Fruit fly (Drosophila melanogaster) whole organism, embryonic: ENCODE results near the gene CG3625.
A peak's percentile ranks its signal among the peaks of the same experiment; 100 is the strongest.

ENCODE experiments used
- Atf-2 ChIP-seq: fragments of 200-800 bp; sonication (Bioruptor generic); optimal IDR thresholded peaks from 2 replicates; lab custom pipeline; 2016; ENCODE audit warnings: missing biosample characterization, missing genetic modification characterization
- Atf3 ChIP-seq: fragments of 200-800 bp; sonication (Bioruptor generic); optimal IDR thresholded peaks from 3 replicates; lab custom pipeline; 2016; ENCODE audit warnings: missing biosample characterization, missing genetic modification characterization
- BtbVII ChIP-seq: fragments of 200-800 bp; sonication (Bioruptor generic); optimal IDR thresholded peaks from 3 replicates; lab custom pipeline; 2017; ENCODE audit warnings: missing biosample characterization, mild to moderate bottlenecking, missing genetic modification characterization
- CG10321 ChIP-seq: fragments of 200-800 bp; sonication (Bioruptor generic); IDR thresholded peaks from 2 replicates; pipeline ENCODE4 v1.3.6; 2022; ENCODE audit warnings: missing biosample characterization, missing genetic modification characterization
- CG10366 ChIP-seq: fragments of 200-800 bp; sonication (Bioruptor generic); IDR thresholded peaks from 2 replicates; pipeline ENCODE4 v1.3.6; 2022; ENCODE audit warnings: missing biosample characterization, missing genetic modification characterization
- CG11456 ChIP-seq: fragments of 200-800 bp; sonication (Bioruptor generic); IDR thresholded peaks from 3 replicates; pipeline ENCODE4 v1.3.6; 2022; ENCODE audit warnings: missing biosample characterization, missing genetic modification characterization
- CG11504 ChIP-seq: fragments of 200-800 bp; sonication (Bioruptor generic); optimal IDR thresholded peaks from 3 replicates; lab custom pipeline; 2019; ENCODE audit warnings: missing biosample characterization, mild to moderate bottlenecking, missing genetic modification characterization, moderate library complexity
- CG14050 ChIP-seq: fragments of 200-800 bp; sonication (Bioruptor generic); IDR thresholded peaks from 3 replicates; pipeline ENCODE4 v1.3.6; 2022; ENCODE audit warnings: missing biosample characterization, missing genetic modification characterization
- CG14667 ChIP-seq: fragments of 200-800 bp; sonication (Bioruptor generic); IDR thresholded peaks from 2 replicates; pipeline ENCODE4 v1.3.6; 2022; ENCODE audit warnings: missing biosample characterization, missing genetic modification characterization
- CG14860 ChIP-seq: fragments of 200-800 bp; sonication (Bioruptor generic); IDR thresholded peaks from 3 replicates; pipeline ENCODE4 v1.3.6; 2022; ENCODE audit warnings: missing biosample characterization, missing genetic modification characterization; ENCODE audit not compliant: partially characterized antibody
- CG1529 ChIP-seq: fragments of 200-800 bp; sonication (Bioruptor generic); optimal IDR thresholded peaks from 3 replicates; lab custom pipeline; 2018; ENCODE audit warnings: missing biosample characterization, missing genetic modification characterization
- CG15696 ChIP-seq: fragments of 200-800 bp; sonication (Bioruptor generic); optimal IDR thresholded peaks from 2 replicates; lab custom pipeline; 2019; ENCODE audit warnings: missing biosample characterization, mild to moderate bottlenecking, missing genetic modification characterization, moderate library complexity
- CG17612 ChIP-seq: fragments of 200-800 bp; sonication (Bioruptor generic); IDR thresholded peaks from 2 replicates; pipeline ENCODE4 v1.3.6; 2022; ENCODE audit warnings: missing biosample characterization, missing genetic modification characterization
- CG34224 ChIP-seq: fragments of 200-800 bp; sonication (Bioruptor generic); IDR thresholded peaks from 3 replicates; pipeline ENCODE4 v1.3.6; 2022; ENCODE audit warnings: missing biosample characterization, missing genetic modification characterization; ENCODE audit not compliant: partially characterized antibody
- CG4820 ChIP-seq: fragments of 200-800 bp; sonication (Bioruptor generic); optimal IDR thresholded peaks from 3 replicates; lab custom pipeline; 2016; ENCODE audit warnings: missing biosample characterization, missing genetic modification characterization
- CG6813 ChIP-seq: fragments of 200-800 bp; sonication (Bioruptor generic); optimal IDR thresholded peaks from 2 replicates; lab custom pipeline; 2017; ENCODE audit warnings: missing biosample characterization, missing genetic modification characterization, mild to moderate bottlenecking, moderate library complexity, missing genetic modification reagents
- CkIIα-i1 ChIP-seq: fragments of 200-800 bp; sonication (Bioruptor generic); IDR thresholded peaks from 2 replicates; pipeline ENCODE4 v1.3.6; 2022; ENCODE audit warnings: missing biosample characterization, missing genetic modification characterization
- Dad ChIP-seq: fragments of 200-800 bp; sonication (Bioruptor generic); optimal IDR thresholded peaks from 3 replicates; lab custom pipeline; 2016; ENCODE audit warnings: missing biosample characterization, missing genetic modification characterization
- Doc3 ChIP-seq: fragments of 200-800 bp; sonication (Bioruptor generic); IDR thresholded peaks from 3 replicates; pipeline ENCODE4 v1.3.6; 2022; ENCODE audit warnings: missing biosample characterization, missing genetic modification characterization; ENCODE audit not compliant: partially characterized antibody
- Fer2 ChIP-seq: fragments of 200-800 bp; sonication (Bioruptor generic); optimal IDR thresholded peaks from 2 replicates; lab custom pipeline; 2018; ENCODE audit warnings: missing biosample characterization, mild to moderate bottlenecking, missing genetic modification characterization, moderate library complexity
- Hmx ChIP-seq: fragments of 200-800 bp; sonication (Bioruptor generic); optimal IDR thresholded peaks from 2 replicates; lab custom pipeline; 2016; ENCODE audit warnings: missing biosample characterization, missing genetic modification characterization
- Mad ChIP-seq: fragments of 200-800 bp; sonication (Bioruptor generic); optimal IDR thresholded peaks from 2 replicates; lab custom pipeline; 2016; ENCODE audit warnings: missing biosample characterization, missing genetic modification characterization
- Pdp1 ChIP-seq, 2 experiments: fragments of 200-800 bp; sonication (Bioruptor generic); optimal IDR thresholded peaks; 3 replicates each; lab custom pipeline; 2016; ENCODE audit warnings: missing biosample characterization in 2 of 2, missing genetic modification characterization in 2 of 2, mild to moderate bottlenecking in 1 of 2, moderate library complexity in 1 of 2
- Ptx1 ChIP-seq: fragments of 200-800 bp; sonication (Bioruptor generic); IDR thresholded peaks from 2 replicates; pipeline ENCODE4 v1.3.6; 2022; ENCODE audit warnings: missing biosample characterization, missing genetic modification characterization
- YL-1 ChIP-seq: fragments of 200-800 bp; sonication (Bioruptor generic); optimal IDR thresholded peaks from 3 replicates; lab custom pipeline; 2017; ENCODE audit warnings: missing biosample characterization, mild to moderate bottlenecking, missing genetic modification characterization
- ac ChIP-seq: fragments of 200-800 bp; sonication (Bioruptor generic); optimal IDR thresholded peaks from 3 replicates; lab custom pipeline; 2017; ENCODE audit warnings: missing biosample characterization, mild to moderate bottlenecking, missing genetic modification characterization
- ara ChIP-seq: fragments of 200-800 bp; sonication (Bioruptor generic); IDR thresholded peaks from 2 replicates; pipeline ENCODE4 v1.3.6; 2022; ENCODE audit warnings: missing biosample characterization, missing genetic modification characterization
- br ChIP-seq: fragments of >200 bp; optimal IDR thresholded peaks from 2 replicates; lab custom pipeline; 2017
- btn ChIP-seq: fragments of 200-800 bp; sonication (Bioruptor generic); optimal IDR thresholded peaks from 2 replicates; lab custom pipeline; 2016; ENCODE audit warnings: missing biosample characterization, missing genetic modification characterization
- cad ChIP-seq: fragments of >200 bp; optimal IDR thresholded peaks from 2 replicates; lab custom pipeline; 2017; ENCODE audit warnings: missing biosample characterization, missing genetic modification characterization
- chinmo ChIP-seq: fragments of 200-800 bp; sonication (Bioruptor generic); IDR thresholded peaks from 4 replicates; pipeline ENCODE4 v1.3.6; 2022; ENCODE audit warnings: missing biosample characterization, missing genetic modification characterization; ENCODE audit not compliant: partially characterized antibody
- croc ChIP-seq: fragments of 200-800 bp; sonication (Bioruptor generic); conservative IDR thresholded peaks from 3 replicates; pipeline ENCODE4 v1.3.6; 2022; ENCODE audit warnings: missing biosample characterization, missing genetic modification characterization
- disco-r ChIP-seq: fragments of 200-800 bp; sonication (Bioruptor generic); optimal IDR thresholded peaks from 2 replicates; lab custom pipeline; 2016; ENCODE audit warnings: missing biosample characterization, missing genetic modification characterization
- dmrt11E ChIP-seq: fragments of 200-800 bp; sonication (Bioruptor generic); optimal IDR thresholded peaks from 3 replicates; lab custom pipeline; 2018; ENCODE audit warnings: missing biosample characterization, mild to moderate bottlenecking, missing genetic modification characterization, moderate library complexity
- en ChIP-seq: fragments of 200-800 bp; sonication (Bioruptor generic); optimal IDR thresholded peaks from 2 replicates; lab custom pipeline; 2016; ENCODE audit warnings: missing biosample characterization, missing genetic modification characterization
- fu2 ChIP-seq: fragments of 200-800 bp; sonication (Bioruptor generic); optimal IDR thresholded peaks from 2 replicates; lab custom pipeline; 2016; ENCODE audit warnings: missing biosample characterization, missing genetic modification characterization
- jigr1 ChIP-seq: fragments of 200-800 bp; sonication (Bioruptor generic); IDR thresholded peaks from 3 replicates; pipeline ENCODE4 v1.3.6; 2022; ENCODE audit warnings: missing biosample characterization, missing genetic modification characterization
- lab ChIP-seq: fragments of 200-800 bp; sonication (Bioruptor generic); optimal IDR thresholded peaks from 3 replicates; lab custom pipeline; 2017; ENCODE audit warnings: missing biosample characterization, missing genetic modification characterization, mild to moderate bottlenecking, moderate library complexity, missing genetic modification reagents
- lola ChIP-seq, 3 experiments: fragments of >200 bp in 2 of 3; fragments of 200-800 bp in 1 of 3; sonication (Bioruptor generic) in 1 of 3; optimal IDR thresholded peaks; 2 replicates each; lab custom pipeline; 2017 to 2019; ENCODE audit warnings: missing biosample characterization in 3 of 3, missing genetic modification characterization in 3 of 3, mild to moderate bottlenecking in 1 of 3, moderate library complexity in 1 of 3
- lov ChIP-seq, 2 experiments: fragments of 200-800 bp in 1 of 2; fragments of >200 bp in 1 of 2; sonication (Bioruptor generic) in 1 of 2; IDR thresholded peaks in 1 of 2; optimal IDR thresholded peaks in 1 of 2; 2 replicates in 1 of 2; 3 replicates in 1 of 2; pipeline versions ENCODE4 v1.3.6 to Lab custom; 2017 to 2022; ENCODE audit warnings: missing biosample characterization in 1 of 2, missing genetic modification characterization in 1 of 2
- org-1 ChIP-seq: fragments of 200-800 bp; sonication (Bioruptor generic); optimal IDR thresholded peaks from 2 replicates; lab custom pipeline; 2017; ENCODE audit warnings: missing biosample characterization, missing genetic modification characterization
- pan ChIP-seq, 4 experiments: fragments of >200 bp in 3 of 4; fragments of 200-800 bp in 1 of 4; sonication (Bioruptor generic) in 1 of 4; optimal IDR thresholded peaks in 3 of 4; IDR thresholded peaks in 1 of 4; 2 replicates each; pipeline versions ENCODE4 v1.3.6 to Lab custom; 2017 to 2022; ENCODE audit warnings: missing biosample characterization in 2 of 4, missing genetic modification characterization in 2 of 4, mixed read lengths in 1 of 4
- phol ChIP-seq: fragments of 200-800 bp; sonication (Bioruptor generic); optimal IDR thresholded peaks from 3 replicates; lab custom pipeline; 2018; ENCODE audit warnings: missing biosample characterization, mild to moderate bottlenecking, missing genetic modification characterization, moderate library complexity
- ranshi ChIP-seq: fragments of 200-800 bp; sonication (Bioruptor generic); IDR thresholded peaks from 2 replicates; pipeline ENCODE4 v1.3.6; 2022; ENCODE audit warnings: missing biosample characterization, missing genetic modification characterization
- repo ChIP-seq: fragments of 200-800 bp; sonication (Bioruptor generic); optimal IDR thresholded peaks from 2 replicates; lab custom pipeline; 2016; ENCODE audit warnings: missing biosample characterization, missing genetic modification characterization
- ro ChIP-seq: fragments of 200-800 bp; sonication (Bioruptor generic); IDR thresholded peaks from 2 replicates; pipeline ENCODE4 v1.3.6; 2022; ENCODE audit warnings: missing biosample characterization, missing genetic modification characterization
- slp2 ChIP-seq: fragments of 200-800 bp; sonication (Bioruptor generic); optimal IDR thresholded peaks from 2 replicates; lab custom pipeline; 2016; ENCODE audit warnings: missing biosample characterization, missing genetic modification characterization
- sob ChIP-seq: fragments of 200-800 bp; sonication (Bioruptor generic); IDR thresholded peaks from 2 replicates; pipeline ENCODE4 v1.3.6; 2022; ENCODE audit warnings: missing biosample characterization, missing genetic modification characterization
- stwl ChIP-seq: fragments of 200-800 bp; sonication (Bioruptor generic); optimal IDR thresholded peaks from 3 replicates; lab custom pipeline; 2018; ENCODE audit warnings: missing biosample characterization, mild to moderate bottlenecking, missing genetic modification characterization, moderate library complexity
- unc-4 ChIP-seq: fragments of 200-800 bp; sonication (Bioruptor generic); IDR thresholded peaks from 2 replicates; pipeline ENCODE4 v1.3.6; 2022; ENCODE audit warnings: missing biosample characterization, missing genetic modification characterization; ENCODE audit not compliant: partially characterized antibody
- yki ChIP-seq: fragments of >200 bp; optimal IDR thresholded peaks from 3 replicates; lab custom pipeline; 2018

Gene CG3625

DNA sequence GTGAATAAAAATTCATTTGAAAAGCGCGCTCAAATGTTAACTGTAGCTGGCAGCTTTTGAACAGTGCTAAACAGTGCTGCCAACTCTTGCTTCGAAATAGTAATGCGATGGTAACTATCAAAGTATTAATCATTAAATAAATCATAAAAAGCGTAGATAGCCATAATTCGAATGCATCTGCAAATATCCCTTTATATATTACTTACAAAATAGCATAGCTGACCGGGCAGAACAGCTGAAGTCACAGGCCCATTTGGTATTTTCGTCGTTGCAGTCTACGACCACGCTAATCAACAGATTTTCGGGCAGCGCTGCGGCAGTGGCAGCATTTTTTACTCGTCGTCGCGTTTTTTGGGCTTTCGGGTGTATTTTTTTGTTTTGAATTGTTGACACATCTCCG is 14.1 kb upstream of the CG3625 start, which contains the start of gene Plc21C (continued):
- peak; percentile 50 to 67 for TF ChIP-seq Pdp1 (GFP tag; optimal IDR thresholded peaks at IDR 0.05; lab: Kevin White, UChicago)
- peak; percentile 59; the same call in 1 of the 2 replicates for TF ChIP-seq unc-4
- no peak for TF ChIP-seq CG34224 (GFP tag; lab: Robert Waterston, UW)
- peak; percentile 65 for TF ChIP-seq CG11504 (tag; lab: Kevin White, UChicago)
- TF ChIP-seq CG11456 (GFP tag; lab: Robert Waterston, UW), result 0 out of 3 replicates have a peak, but pooled peaks have one; percentile 27
- peak; percentile 68 for TF ChIP-seq phol (tag; lab: Kevin White, UChicago)
- no peak for TF ChIP-seq CkIIα-i1 (GFP tag; lab: Robert Waterston, UW)
- no peak for TF ChIP-seq repo (GFP tag; lab: Kevin White, UChicago)
- no peak for TF ChIP-seq CG6813 (GFP tag; lab: Kevin White, UChicago)
- no peak for TF ChIP-seq ara
- TF ChIP-seq sob, result peak; percentile 36; the same call in 1 of the 2 replicates
- no peak for TF ChIP-seq disco-r (GFP tag; lab: Kevin White, UChicago)
- TF ChIP-seq Hmx (GFP tag; lab: Kevin White, UChicago), result no peak
- TF ChIP-seq Ptx1 (GFP tag; lab: Robert Waterston, UW), result peak; percentile 32; the same call in 1 of the 2 replicates
- no peak for TF ChIP-seq Atf-2 (GFP tag; lab: Kevin White, UChicago)
- TF ChIP-seq ac (GFP tag; lab: Kevin White, UChicago), result no peak
- no peak for TF ChIP-seq pan (optimal IDR thresholded peaks at IDR 0.05; lab: Kevin White, UChicago)
- no peak for TF ChIP-seq pan (GFP tag; optimal IDR thresholded peaks at IDR 0.05 in 1 of 2, IDR thresholded peaks at IDR 0.05 in 1 of 2)
- TF ChIP-seq dmrt11E (tag; lab: Kevin White, UChicago), result no peak
- no peak; the same call in 1 of the 2 replicates for TF ChIP-seq CG10366
- TF ChIP-seq BtbVII (GFP tag; lab: Kevin White, UChicago), result no peak
- no peak for TF ChIP-seq jigr1
- no peak for TF ChIP-seq en (GFP tag; lab: Kevin White, UChicago)
- TF ChIP-seq Fer2 (tag; lab: Kevin White, UChicago), result no peak
- peak; percentile 76 for TF ChIP-seq stwl
- TF ChIP-seq croc (GFP tag; lab: Robert Waterston, UW), result no peak
- no peak for TF ChIP-seq Doc3 (GFP tag; lab: Robert Waterston, UW)
- no peak for TF ChIP-seq CG14860 (GFP tag; lab: Robert Waterston, UW)
- peak; percentile 53 for TF ChIP-seq fu2 (GFP tag; lab: Kevin White, UChicago)
- TF ChIP-seq CG14050 (GFP tag; lab: Robert Waterston, UW), result no peak
- TF ChIP-seq ro (GFP tag; lab: Robert Waterston, UW), result no peak
- TF ChIP-seq lola (GFP tag; optimal IDR thresholded peaks at IDR 0.05; lab: Kevin White, UChicago), result peak in 1 of 3 experiments; percentile 22
- no peak for TF ChIP-seq CG1529 (GFP tag; lab: Kevin White, UChicago)
- TF ChIP-seq chinmo (GFP tag; lab: Robert Waterston, UW), result no peak
- no peak for TF ChIP-seq btn (GFP tag; lab: Kevin White, UChicago)
- no peak for TF ChIP-seq lab
- peak; percentile 43 for TF ChIP-seq CG15696 (tag; lab: Kevin White, UChicago)
- no peak for TF ChIP-seq CG17612
- no peak for TF ChIP-seq CG10321 (GFP tag; lab: Robert Waterston, UW)
- TF ChIP-seq lov (optimal IDR thresholded peaks at IDR 0.05; lab: Kevin White, UChicago), result no peak
- TF ChIP-seq lov (GFP tag; IDR thresholded peaks at IDR 0.05; lab: Robert Waterston, UW), result no peak
- TF ChIP-seq slp2 (GFP tag; lab: Kevin White, UChicago), result peak; percentile 2
- TF ChIP-seq Mad (GFP tag; lab: Kevin White, UChicago), result peak; percentile 49
- TF ChIP-seq CG4820 (GFP tag; lab: Kevin White, UChicago), result peak; percentile 7
- TF ChIP-seq YL-1 (GFP tag; lab: Kevin White, UChicago), result peak; percentile 49
- no peak for TF ChIP-seq br (lab: Kevin White, UChicago)
- TF ChIP-seq Dad (GFP tag; lab: Kevin White, UChicago), result peak; percentile 27
- TF ChIP-seq CG14667 (GFP tag; lab: Robert Waterston, UW), result no peak
- no peak for TF ChIP-seq ranshi (GFP tag; lab: Robert Waterston, UW)
- TF ChIP-seq Atf3, result no peak
- no peak for TF ChIP-seq yki
- no peak for TF ChIP-seq cad (GFP tag; lab: Kevin White, UChicago)
- TF ChIP-seq org-1 (GFP tag; lab: Kevin White, UChicago), result no peak
